Worm (Caenorhabditis elegans) whole organism, L3 larva: Measurements from ENCODE around the gene nhr-226.

Source experiments
- R02D3.7 ChIP-seq: fragments of 150-350 bp; optimal IDR thresholded peaks from 2 replicates; lab custom pipeline; 2014; ENCODE audit warnings: missing biosample characterization, missing genetic modification characterization
- ama-1 ChIP-seq: fragments of 150-350 bp; optimal IDR thresholded peaks from 2 replicates; lab custom pipeline; 2018
- ceh-82 ChIP-seq: fragments of 150-350 bp; optimal IDR thresholded peaks from 2 replicates; lab custom pipeline; 2014; ENCODE audit warnings: missing biosample characterization, missing genetic modification characterization
- fos-1 ChIP-seq: fragments of 150-350 bp; optimal IDR thresholded peaks from 2 replicates; lab custom pipeline; 2014; ENCODE audit warnings: missing biosample characterization, missing genetic modification characterization
- nhr-11 ChIP-seq: fragments of 150-350 bp; optimal IDR thresholded peaks from 2 replicates; lab custom pipeline; 2014; ENCODE audit warnings: missing biosample characterization, missing genetic modification characterization
- nhr-76 ChIP-seq: fragments of 150-350 bp; sonication (generic microtip); optimal IDR thresholded peaks from 5 replicates; lab custom pipeline; 2014; ENCODE audit warnings: missing biosample characterization, missing genetic modification characterization
- pqm-1 ChIP-seq: fragments of 150-350 bp; optimal IDR thresholded peaks from 2 replicates; lab custom pipeline; 2017; ENCODE audit warnings: missing biosample characterization, missing genetic modification characterization, inconsistent platforms
- unc-39 ChIP-seq: sonication (generic microtip); optimal IDR thresholded peaks from 4 replicates; lab custom pipeline; 2017; ENCODE audit warnings: missing biosample characterization, missing genetic modification characterization

ce11 chrV:2327124-2327523, 32.4 kb downstream of the nhr-226 start:
- TF ChIP-seq ama-1 (no peak), R02D3.7 (tag; lab: Kevin White, UChicago) (no peak), pqm-1 (tag; lab: Kevin White, UChicago) (peak; percentile 99), nhr-76 (tag; lab: Kevin White, UChicago) (no peak), fos-1 (no peak), unc-39 (no peak), nhr-11 (no peak), ceh-82 (tag; lab: Kevin White, UChicago) (no peak)
